Worm (Caenorhabditis elegans) whole organism, L1 larva: Measurements from ENCODE around the gene F33E11.3.

Experiments
- ceh-82 ChIP-seq, 3 experiments: fragments of 150-350 bp in 1 of 3; sonication (generic microtip) in 2 of 3; optimal IDR thresholded peaks; 2 replicates each; lab custom pipeline; 2014 to 2017; ENCODE audit warnings: missing biosample characterization in 3 of 3, missing genetic modification characterization in 3 of 3
- lir-3 ChIP-seq: sonication (generic microtip); optimal IDR thresholded peaks from 2 replicates; lab custom pipeline; 2016; ENCODE audit warnings: mild to moderate bottlenecking, missing genetic modification characterization, moderate library complexity, missing compliant biosample characterization; ENCODE audit not compliant: poor library complexity
- mep-1 ChIP-seq: fragments of 150-350 bp; optimal IDR thresholded peaks from 2 replicates; lab custom pipeline; 2014; ENCODE audit warnings: missing biosample characterization, missing genetic modification characterization
- skn-1 ChIP-seq: fragments of 150-350 bp; optimal IDR thresholded peaks from 2 replicates; lab custom pipeline; 2014; ENCODE audit warnings: missing biosample characterization, missing genetic modification characterization
- unc-62 ChIP-seq: fragments of 150-350 bp; optimal IDR thresholded peaks from 2 replicates; lab custom pipeline; 2014; ENCODE audit warnings: missing biosample characterization, missing genetic modification reagents, missing genetic modification characterization

DNA sequence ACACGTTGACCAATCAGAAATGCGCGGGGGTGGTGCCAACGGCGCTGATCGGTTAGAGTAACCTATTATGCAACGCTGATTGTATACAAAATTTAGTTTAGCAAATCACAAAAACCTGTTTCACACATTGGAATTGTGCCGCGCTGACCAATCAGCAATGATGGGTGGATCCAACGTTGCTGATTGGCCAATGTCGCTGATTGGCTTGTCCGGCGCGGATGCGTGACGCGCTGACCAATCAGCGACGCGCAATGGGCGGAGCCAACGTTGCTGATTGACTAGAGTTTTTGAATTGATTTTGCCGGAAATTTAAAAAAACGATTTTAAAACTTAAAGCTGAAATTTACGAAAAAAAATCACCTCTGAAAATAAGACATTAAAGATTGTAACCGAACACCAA is 19.2 kb downstream of the F33E11.3 start:
- no peak for TF ChIP-seq lir-3 (tag; lab: Kevin White, UChicago)
- no peak for TF ChIP-seq skn-1 (tag; lab: Kevin White, UChicago)
- TF ChIP-seq ceh-82 (tag; optimal IDR thresholded peaks at IDR 0.05; lab: Kevin White, UChicago) = no peak
- no peak for TF ChIP-seq unc-62 (GFP tag; lab: Kevin White, UChicago)
- TF ChIP-seq mep-1 (tag; lab: Kevin White, UChicago) = no peak
